Worm (Caenorhabditis elegans) whole organism, L1 larva: Measurements from ENCODE around the gene F54G2.1.

Experiments
- C16A3.4 ChIP-seq: fragments of 150-350 bp; optimal IDR thresholded peaks from 2 replicates; lab custom pipeline; 2014; ENCODE audit warnings: missing biosample characterization, missing genetic modification characterization
- alr-1 ChIP-seq: fragments of 200-800 bp; sonication (Bioruptor generic); optimal IDR thresholded peaks from 2 replicates; lab custom pipeline; 2018; ENCODE audit warnings: borderline replicate concordance, mild to moderate bottlenecking, missing genetic modification characterization, missing compliant biosample characterization
- blmp-1 ChIP-seq: fragments of 150-350 bp; optimal IDR thresholded peaks from 2 replicates; lab custom pipeline; 2014; ENCODE audit warnings: missing biosample characterization, missing genetic modification characterization
- ceh-63 ChIP-seq: fragments of 200-800 bp; sonication (Bioruptor generic); optimal IDR thresholded peaks from 2 replicates; lab custom pipeline; 2018; ENCODE audit warnings: mild to moderate bottlenecking, missing genetic modification characterization, missing compliant biosample characterization
- ceh-88 ChIP-seq: fragments of 200-800 bp; sonication (Bioruptor generic); IDR thresholded peaks from 2 replicates; pipeline ENCODE4 v1.3.6; 2022; ENCODE audit warnings: missing genetic modification characterization, missing compliant biosample characterization
- ces-1 ChIP-seq: fragments of 150-350 bp; optimal IDR thresholded peaks from 2 replicates; lab custom pipeline; 2014; ENCODE audit warnings: missing biosample characterization, missing genetic modification reagents, missing genetic modification characterization
- dpl-1 ChIP-seq, 3 experiments: fragments of 150-350 bp in 2 of 3; sonication (generic microtip) in 1 of 3; optimal IDR thresholded peaks; 2 replicates each; lab custom pipeline; 2014 to 2017; ENCODE audit warnings: missing biosample characterization in 3 of 3, missing genetic modification characterization in 3 of 3, missing genetic modification reagents in 3 of 3
- dsc-1 ChIP-seq: sonication (generic microtip); optimal IDR thresholded peaks from 2 replicates; lab custom pipeline; 2016; ENCODE audit warnings: mild to moderate bottlenecking, missing genetic modification characterization, missing compliant biosample characterization
- efl-1 ChIP-seq, 4 experiments: fragments of 150-350 bp; optimal IDR thresholded peaks in 3 of 4; peaks in 1 of 4; 1 replicate in 1 of 4; 2 replicates in 3 of 4; lab custom pipeline; 2014; ENCODE audit warnings: missing biosample characterization in 2 of 4, missing genetic modification characterization in 2 of 4, missing genetic modification reagents in 2 of 4
- egl-13 ChIP-seq: sonication (generic microtip); optimal IDR thresholded peaks from 2 replicates; lab custom pipeline; 2016; ENCODE audit warnings: missing genotype, missing genetic modification reagents, missing genetic modification characterization, missing compliant biosample characterization
- ets-5 ChIP-seq: fragments of 200-800 bp; sonication (Bioruptor generic); IDR thresholded peaks from 2 replicates; pipeline ENCODE4 v1.3.6; 2022; ENCODE audit warnings: missing genetic modification characterization, missing compliant biosample characterization
- fos-1 ChIP-seq: fragments of 150-350 bp; optimal IDR thresholded peaks from 2 replicates; lab custom pipeline; 2014; ENCODE audit warnings: missing biosample characterization, missing genetic modification characterization
- hpl-2 ChIP-seq: fragments of 150-350 bp; optimal IDR thresholded peaks from 2 replicates; lab custom pipeline; 2014; ENCODE audit warnings: missing biosample characterization, missing genetic modification reagents, missing genetic modification characterization
- irx-1 ChIP-seq: sonication (generic microtip); optimal IDR thresholded peaks from 2 replicates; lab custom pipeline; 2016; ENCODE audit warnings: missing genetic modification characterization, missing compliant biosample characterization
- jun-1 ChIP-seq: fragments of 150-350 bp; optimal IDR thresholded peaks from 2 replicates; lab custom pipeline; 2014; ENCODE audit warnings: missing biosample characterization, missing genetic modification reagents, missing genetic modification characterization
- lin-14 ChIP-seq: fragments of 200-800 bp; sonication (Bioruptor generic); optimal IDR thresholded peaks from 2 replicates; lab custom pipeline; 2018; ENCODE audit warnings: mild to moderate bottlenecking, missing genetic modification characterization, moderate library complexity, missing compliant biosample characterization
- lir-3 ChIP-seq: sonication (generic microtip); optimal IDR thresholded peaks from 2 replicates; lab custom pipeline; 2016; ENCODE audit warnings: mild to moderate bottlenecking, missing genetic modification characterization, moderate library complexity, missing compliant biosample characterization; ENCODE audit not compliant: poor library complexity
- lsy-2 ChIP-seq, 2 experiments: fragments of 150-350 bp; optimal IDR thresholded peaks; 2 replicates each; lab custom pipeline; 2014; ENCODE audit warnings: missing biosample characterization in 2 of 2, missing genetic modification characterization in 2 of 2
- mef-2 ChIP-seq: fragments of 150-350 bp; optimal IDR thresholded peaks from 2 replicates; lab custom pipeline; 2014; ENCODE audit warnings: missing biosample characterization, missing genetic modification characterization
- nhr-12 ChIP-seq: sonication (generic microtip); optimal IDR thresholded peaks from 2 replicates; lab custom pipeline; 2017; ENCODE audit warnings: missing biosample characterization, missing genetic modification characterization
- nhr-19 ChIP-seq: fragments of 200-800 bp; sonication (Bioruptor generic); conservative IDR thresholded peaks from 2 replicates; pipeline ENCODE4 v1.3.6; 2022; ENCODE audit warnings: missing genetic modification characterization, missing compliant biosample characterization
- nhr-20 ChIP-seq: sonication (generic microtip); optimal IDR thresholded peaks from 2 replicates; lab custom pipeline; 2016; ENCODE audit warnings: mild to moderate bottlenecking, missing genetic modification characterization, missing compliant biosample characterization
- nhr-47 ChIP-seq: sonication (generic microtip); optimal IDR thresholded peaks from 2 replicates; lab custom pipeline; 2016; ENCODE audit warnings: mild to moderate bottlenecking, missing genetic modification characterization, moderate library complexity, missing compliant biosample characterization
- nhr-71 ChIP-seq: sonication (generic microtip); optimal IDR thresholded peaks from 2 replicates; lab custom pipeline; 2016; ENCODE audit warnings: mild to moderate bottlenecking, missing genetic modification characterization, moderate library complexity, missing compliant biosample characterization
- nhr-76 ChIP-seq: sonication (generic microtip); optimal IDR thresholded peaks from 2 replicates; lab custom pipeline; 2017; ENCODE audit warnings: missing biosample characterization, missing genetic modification characterization
- nhr-84 ChIP-seq: sonication (generic microtip); optimal IDR thresholded peaks from 2 replicates; lab custom pipeline; 2017; ENCODE audit warnings: missing biosample characterization, missing genetic modification characterization
- nhr-85 ChIP-seq: sonication (generic microtip); peaks from one replicate; lab custom pipeline; 2016; ENCODE audit warnings: missing genetic modification characterization, inconsistent platforms, missing compliant biosample characterization
- nhr-90 ChIP-seq: sonication (generic microtip); optimal IDR thresholded peaks from 2 replicates; lab custom pipeline; 2016; ENCODE audit warnings: mild to moderate bottlenecking, missing genetic modification characterization, missing compliant biosample characterization; ENCODE audit not compliant: poor library complexity
- pax-3 ChIP-seq: fragments of 200-800 bp; sonication (Bioruptor generic); optimal IDR thresholded peaks from 2 replicates; lab custom pipeline; 2018; ENCODE audit warnings: mild to moderate bottlenecking, missing genetic modification characterization, moderate library complexity, missing compliant biosample characterization
- skn-1 ChIP-seq: fragments of 150-350 bp; optimal IDR thresholded peaks from 2 replicates; lab custom pipeline; 2014; ENCODE audit warnings: missing biosample characterization, missing genetic modification characterization
- snu-23 ChIP-seq: sonication (generic microtip); optimal IDR thresholded peaks from 2 replicates; lab custom pipeline; 2016; ENCODE audit warnings: missing genetic modification characterization, missing compliant biosample characterization
- sup-37 ChIP-seq: fragments of 200-800 bp; sonication (Bioruptor generic); optimal IDR thresholded peaks from 2 replicates; lab custom pipeline; 2018; ENCODE audit warnings: mild to moderate bottlenecking, missing genetic modification characterization, missing compliant biosample characterization
- swsn-7 ChIP-seq: sonication (generic microtip); optimal IDR thresholded peaks from 2 replicates; lab custom pipeline; 2016; ENCODE audit warnings: missing genetic modification characterization, missing compliant biosample characterization
- tbx-2 ChIP-seq: sonication (generic microtip); optimal IDR thresholded peaks from 2 replicates; lab custom pipeline; 2016; ENCODE audit warnings: missing genetic modification characterization, missing compliant biosample characterization
- unc-130 ChIP-seq: fragments of 150-350 bp; optimal IDR thresholded peaks from 2 replicates; lab custom pipeline; 2017; ENCODE audit warnings: missing biosample characterization, missing genetic modification characterization, inconsistent platforms
- unc-98 ChIP-seq: fragments of 200-800 bp; sonication (Bioruptor generic); IDR thresholded peaks from 2 replicates; pipeline ENCODE4 v1.3.6; 2022; ENCODE audit warnings: missing genetic modification characterization, missing compliant biosample characterization
- vab-15 ChIP-seq: sonication (generic microtip); optimal IDR thresholded peaks from 2 replicates; lab custom pipeline; 2017; ENCODE audit warnings: missing genotype, mild to moderate bottlenecking, missing genetic modification characterization, missing compliant biosample characterization
- zip-4 ChIP-seq: fragments of 200-800 bp; sonication (Bioruptor generic); optimal IDR thresholded peaks from 2 replicates; lab custom pipeline; 2018; ENCODE audit warnings: mild to moderate bottlenecking, missing genetic modification characterization, moderate library complexity, missing compliant biosample characterization
- ztf-4 ChIP-seq: fragments of 150-350 bp; optimal IDR thresholded peaks from 2 replicates; lab custom pipeline; 2014; ENCODE audit warnings: missing biosample characterization, missing genetic modification characterization

The F54G2.1 gene

DNA sequence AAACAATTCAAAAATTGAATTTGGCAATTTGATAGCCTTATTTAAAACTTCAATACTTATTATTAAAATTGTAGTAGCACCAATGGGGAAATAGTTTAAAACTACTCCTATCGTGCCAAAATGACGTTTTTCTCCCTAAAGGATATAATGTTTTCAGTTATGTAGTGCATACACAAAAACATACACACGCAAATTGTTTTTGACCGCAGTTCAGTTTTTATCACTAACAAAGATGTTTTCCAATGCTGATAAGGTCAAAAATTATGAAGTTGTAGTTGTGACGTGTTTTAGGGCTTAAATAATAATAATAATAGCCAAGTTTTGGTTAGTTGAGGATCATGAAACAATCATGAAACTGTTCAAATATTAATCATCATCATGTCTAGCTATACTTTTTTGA is 74.2 kb downstream of the F54G2.1 start:
- TF ChIP-seq fos-1 (no peak), vab-15 (tag; lab: Kevin White, UChicago) (no peak), alr-1 (no peak), sup-37 (GFP tag; lab: Kevin White, UChicago) (no peak), nhr-19 (no peak), irx-1 (no peak), nhr-84 (tag; lab: Kevin White, UChicago) (no peak), hpl-2 (no peak), egl-13 (tag; lab: Kevin White, UChicago) (no peak)

DNA sequence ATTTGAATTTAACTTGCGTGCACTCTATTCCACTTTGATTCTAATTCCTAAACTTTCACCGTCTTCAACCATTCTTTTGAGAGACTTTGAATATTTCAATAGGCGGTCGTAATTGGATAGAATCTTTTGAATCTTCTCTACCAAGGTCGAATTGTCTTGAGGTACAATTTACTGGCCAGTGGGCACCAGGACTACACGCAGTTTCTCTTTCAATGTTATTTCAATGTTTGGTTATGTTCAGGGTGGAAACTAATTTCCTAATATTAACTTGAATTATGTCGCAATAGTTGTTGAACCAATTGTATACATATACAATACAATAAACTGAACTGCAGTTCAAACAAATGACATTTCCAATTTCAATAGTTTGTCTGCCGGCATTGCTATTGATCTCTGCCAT is 76.2 kb downstream of the F54G2.1 start:
- peak; percentile 9 for TF ChIP-seq skn-1 (tag; lab: Kevin White, UChicago)
- TF ChIP-seq blmp-1 (tag; lab: Kevin White, UChicago): peak; percentile 87
- peak in 1 of 2 experiments; percentile 22 for TF ChIP-seq lsy-2 (tag; optimal IDR thresholded peaks at IDR 0.05; lab: Kevin White, UChicago)
- TF ChIP-seq lir-3 (tag; lab: Kevin White, UChicago): no peak
- TF ChIP-seq nhr-47 (tag; lab: Kevin White, UChicago): peak; percentile 7
- TF ChIP-seq nhr-90 (tag; lab: Kevin White, UChicago): peak; percentile 12
- TF ChIP-seq jun-1 (tag; lab: Kevin White, UChicago): no peak
- no peak for TF ChIP-seq ceh-88 (GFP tag; lab: Robert Waterston, UW)
- no peak for TF ChIP-seq ets-5 (GFP tag; lab: Robert Waterston, UW)
- no peak for TF ChIP-seq dpl-1 (GFP tag; optimal IDR thresholded peaks at IDR 0.05; lab: Kevin White, UChicago)
- TF ChIP-seq lin-14: peak; percentile 61
- TF ChIP-seq nhr-76 (tag; lab: Kevin White, UChicago): no peak
- no peak for TF ChIP-seq unc-98 (GFP tag; lab: Robert Waterston, UW)
- TF ChIP-seq mef-2: no peak
- TF ChIP-seq nhr-20 (tag; lab: Kevin White, UChicago): peak; percentile 38
- no peak for TF ChIP-seq efl-1 (optimal IDR thresholded peaks at IDR 0.05; lab: Kevin White, UChicago)
- no peak for TF ChIP-seq efl-1 (GFP tag; optimal IDR thresholded peaks at IDR 0.05 in 1 of 2; lab: Kevin White, UChicago)
- TF ChIP-seq snu-23 (GFP tag; lab: Kevin White, UChicago): peak; percentile 41
- TF ChIP-seq ceh-63 (GFP tag; lab: Kevin White, UChicago): no peak
- TF ChIP-seq nhr-71: peak; percentile 33
- no peak for TF ChIP-seq nhr-12 (tag; lab: Kevin White, UChicago)
- no peak for TF ChIP-seq C16A3.4 (tag; lab: Kevin White, UChicago)
- TF ChIP-seq ces-1 (GFP tag; lab: Kevin White, UChicago): no peak
- peak; percentile 90 for TF ChIP-seq nhr-85
- TF ChIP-seq, all 84 proteins: peak for 10

DNA sequence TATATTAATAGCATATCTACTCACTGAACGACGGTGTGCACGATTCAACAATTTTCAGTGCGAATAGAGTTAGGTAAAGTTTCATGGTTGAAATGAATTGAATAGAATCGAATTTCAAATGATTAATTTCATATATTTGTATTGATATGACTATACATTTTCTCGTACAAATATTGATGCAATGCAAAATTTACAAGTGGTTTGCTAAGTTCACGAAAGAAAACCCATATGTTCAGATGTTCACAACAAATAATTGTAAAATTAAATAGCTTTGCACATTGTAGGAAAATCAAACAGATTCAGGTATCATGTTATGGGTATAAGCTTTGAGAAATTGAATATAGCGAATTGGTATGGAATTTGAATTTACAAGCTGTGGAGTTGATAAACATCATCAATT is 78.5 kb downstream of the F54G2.1 start, which contains the start of gene H01M10.2:
Gene H01M10.2 (minus strand): TSS at position 101 of the 400 bp plus-strand sequence.
- no peak for TF ChIP-seq dsc-1 (tag; lab: Kevin White, UChicago)
- no peak for TF ChIP-seq unc-130 (tag; lab: Kevin White, UChicago)
- TF ChIP-seq ces-1 (GFP tag; lab: Kevin White, UChicago): no peak
- TF ChIP-seq pax-3 (tag; lab: Kevin White, UChicago): no peak
- no peak for TF ChIP-seq tbx-2 (tag; lab: Kevin White, UChicago)
- TF ChIP-seq ztf-4 (tag; lab: Kevin White, UChicago): no peak
- no peak for TF ChIP-seq zip-4 (GFP tag; lab: Kevin White, UChicago)
- TF ChIP-seq snu-23 (GFP tag; lab: Kevin White, UChicago): no peak
- TF ChIP-seq swsn-7 (tag; lab: Kevin White, UChicago): no peak
